Worm (Caenorhabditis elegans): ENCODE measurements around the gene ZK593.3.

DNA sequence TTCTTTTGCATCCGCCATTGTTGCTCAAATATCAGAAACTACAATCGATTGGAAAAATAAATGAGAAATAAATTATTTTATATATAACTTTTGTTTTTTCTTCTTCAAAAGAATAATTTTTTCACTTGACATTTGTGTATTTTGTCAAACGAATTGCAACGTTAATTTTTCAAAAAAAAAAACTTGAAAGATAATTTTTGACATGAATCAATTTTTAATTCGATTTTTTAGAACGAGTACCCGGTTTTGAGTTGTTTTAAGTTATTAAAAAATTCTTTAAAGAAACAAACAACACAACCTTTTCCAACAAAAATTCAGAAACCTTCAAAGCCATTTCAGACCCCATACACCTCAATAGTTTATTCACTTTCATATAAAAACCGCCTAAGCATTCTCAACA is 31.2 kb upstream of the ZK593.3 start, which contains the start of gene F13E9.5:
- no peak for TF ChIP-seq nhr-76 (tag; optimal IDR thresholded peaks at IDR 0.05)
- TF ChIP-seq fos-1 (tag; optimal IDR thresholded peaks at IDR 0.05), result no peak
- no peak for TF ChIP-seq mdl-1 (tag; optimal IDR thresholded peaks at IDR 0.05)
